Worm (Caenorhabditis elegans) whole organism, L4 larva: ENCODE data around the gene R09H3.2.

Source experiments
- F10B5.3 ChIP-seq: sonication (generic microtip); optimal IDR thresholded peaks from 2 replicates; lab custom pipeline; 2016; ENCODE audit warnings: mild to moderate bottlenecking, missing genetic modification characterization, missing compliant biosample characterization
- F49E8.2 ChIP-seq: sonication (generic microtip); optimal IDR thresholded peaks from 2 replicates; lab custom pipeline; 2016; ENCODE audit warnings: missing compliant biosample characterization, mild to moderate bottlenecking, missing genetic modification characterization, borderline replicate concordance
- R02D3.7 ChIP-seq: fragments of 150-350 bp; sonication (generic microtip); optimal IDR thresholded peaks from 3 replicates; lab custom pipeline; 2014; ENCODE audit warnings: missing biosample characterization, missing genetic modification characterization
- T26A8.4 ChIP-seq: fragments of 200-800 bp; sonication (Bioruptor generic); IDR thresholded peaks from 2 replicates; pipeline ENCODE4 v1.3.6; 2022; ENCODE audit warnings: missing genetic modification characterization, missing compliant biosample characterization
- Y48G9A.11 ChIP-seq: fragments of 200-800 bp; sonication (Bioruptor generic); IDR thresholded peaks from 2 replicates; pipeline ENCODE4 v1.3.6; 2022; ENCODE audit warnings: missing genetic modification reagents, missing genetic modification characterization, missing compliant biosample characterization
- ZK546.5 ChIP-seq, 2 experiments: sonication (generic microtip); optimal IDR thresholded peaks; 2 replicates each; lab custom pipeline; 2017; ENCODE audit warnings: missing biosample characterization in 2 of 2, missing genetic modification characterization in 2 of 2
- aha-1 ChIP-seq: fragments of 150-350 bp; peaks from one replicate; lab custom pipeline; 2014; ENCODE audit warnings: missing biosample characterization, missing genetic modification characterization
- arid-1 ChIP-seq: fragments of 200-800 bp; sonication (Bioruptor generic); conservative IDR thresholded peaks from 2 replicates; pipeline ENCODE4 v1.3.6; 2022; ENCODE audit warnings: missing genetic modification reagents, missing genetic modification characterization, missing compliant biosample characterization
- ceh-44 ChIP-seq: fragments of 200-800 bp; sonication (Bioruptor generic); IDR thresholded peaks from 2 replicates; pipeline ENCODE4 v1.3.6; 2022; ENCODE audit warnings: missing genetic modification reagents, missing genetic modification characterization, missing compliant biosample characterization
- ceh-62 ChIP-seq: sonication (generic microtip); optimal IDR thresholded peaks from 2 replicates; lab custom pipeline; 2017; ENCODE audit warnings: missing biosample characterization, missing genetic modification characterization
- daf-12 ChIP-seq: fragments of 150-350 bp; optimal IDR thresholded peaks from 2 replicates; lab custom pipeline; 2014; ENCODE audit warnings: missing biosample characterization, missing genetic modification reagents, missing genetic modification characterization
- dmd-6 ChIP-seq: fragments of 200-800 bp; sonication (Bioruptor generic); IDR thresholded peaks from 2 replicates; pipeline ENCODE4 v1.3.6; 2022; ENCODE audit warnings: missing genetic modification reagents, missing genetic modification characterization, missing compliant biosample characterization
- dmd-8 ChIP-seq: fragments of 200-800 bp; sonication (Bioruptor generic); IDR thresholded peaks from 2 replicates; pipeline ENCODE4 v1.3.6; 2022; ENCODE audit warnings: missing genetic modification characterization, missing compliant biosample characterization
- dpl-1 ChIP-seq: fragments of 150-350 bp; optimal IDR thresholded peaks from 2 replicates; lab custom pipeline; 2014; ENCODE audit warnings: missing biosample characterization, missing genetic modification reagents, missing genetic modification characterization
- duxl-1 ChIP-seq: sonication (generic microtip); optimal IDR thresholded peaks from 2 replicates; lab custom pipeline; 2016; ENCODE audit warnings: mild to moderate bottlenecking, missing genetic modification characterization, moderate library complexity, missing compliant biosample characterization; ENCODE audit not compliant: poor library complexity
- dve-1 ChIP-seq: sonication (generic microtip); optimal IDR thresholded peaks from 2 replicates; lab custom pipeline; 2017; ENCODE audit warnings: antibody characterized with exemption, mild to moderate bottlenecking, missing genetic modification characterization, missing compliant biosample characterization; ENCODE audit not compliant: insufficient read depth
- egl-27 ChIP-seq: sonication (generic microtip); optimal IDR thresholded peaks from 3 replicates; lab custom pipeline; 2017; ENCODE audit warnings: missing biosample characterization, missing genetic modification reagents, missing genetic modification characterization
- egl-43 ChIP-seq: fragments of 200-800 bp; sonication (Bioruptor generic); IDR thresholded peaks from 2 replicates; pipeline ENCODE4 v1.3.6; 2022; ENCODE audit warnings: missing genetic modification reagents, missing genetic modification characterization, missing compliant biosample characterization
- fkh-10 ChIP-seq: fragments of 150-350 bp; optimal IDR thresholded peaks from 2 replicates; lab custom pipeline; 2014; ENCODE audit warnings: missing biosample characterization, missing genetic modification reagents, missing genetic modification characterization
- hlh-30 ChIP-seq: sonication (generic microtip); optimal IDR thresholded peaks from 2 replicates; lab custom pipeline; 2017; ENCODE audit warnings: antibody characterized with exemption, mild to moderate bottlenecking, missing genetic modification characterization, missing compliant biosample characterization; ENCODE audit not compliant: insufficient read depth
- hmg-1.1 ChIP-seq: fragments of 200-800 bp; sonication (Bioruptor generic); IDR thresholded peaks from 2 replicates; pipeline ENCODE4 v1.3.6; 2022; ENCODE audit warnings: missing genetic modification reagents, missing genetic modification characterization, missing compliant biosample characterization
- lin-1 ChIP-seq: fragments of 200-800 bp; sonication (Bioruptor generic); IDR thresholded peaks from 2 replicates; pipeline ENCODE4 v1.3.6; 2022; ENCODE audit warnings: missing genetic modification reagents, missing genetic modification characterization, missing compliant biosample characterization
- lin-13 ChIP-seq: fragments of 150-350 bp; optimal IDR thresholded peaks from 2 replicates; lab custom pipeline; 2014; ENCODE audit warnings: missing biosample characterization, missing genetic modification reagents, missing genetic modification characterization
- lin-38 ChIP-seq: fragments of 200-800 bp; sonication (Bioruptor generic); IDR thresholded peaks from 2 replicates; pipeline ENCODE4 v1.3.6; 2022; ENCODE audit warnings: missing genetic modification reagents, missing genetic modification characterization, missing compliant biosample characterization
- lin-39 ChIP-seq: fragments of 150-350 bp; optimal IDR thresholded peaks from 2 replicates; lab custom pipeline; 2014; ENCODE audit warnings: missing biosample characterization, missing genetic modification reagents, missing genetic modification characterization
- madf-5 ChIP-seq, 2 experiments: fragments of 200-800 bp; sonication (Bioruptor generic); IDR thresholded peaks; 2 replicates each; pipeline ENCODE4 v1.3.6; 2022; ENCODE audit warnings: missing compliant biosample characterization in 2 of 2, missing genetic modification characterization in 2 of 2
- mep-1 ChIP-seq: fragments of 150-350 bp; sonication (generic microtip); optimal IDR thresholded peaks from 3 replicates; lab custom pipeline; 2014; ENCODE audit warnings: missing biosample characterization, missing genetic modification characterization
- mes-2 ChIP-seq: sonication (generic microtip); optimal IDR thresholded peaks from 2 replicates; lab custom pipeline; 2016; ENCODE audit warnings: missing genotype, mild to moderate bottlenecking, missing genetic modification characterization, missing compliant biosample characterization; ENCODE audit not compliant: poor library complexity, severe bottlenecking
- nhr-10 ChIP-seq: fragments of 150-350 bp; optimal IDR thresholded peaks from 2 replicates; lab custom pipeline; 2014; ENCODE audit warnings: missing biosample characterization, missing genetic modification characterization
- nhr-102 ChIP-seq: sonication (generic microtip); optimal IDR thresholded peaks from 2 replicates; lab custom pipeline; 2016; ENCODE audit warnings: mild to moderate bottlenecking, missing genetic modification characterization, moderate library complexity, missing compliant biosample characterization
- nhr-11 ChIP-seq: fragments of 150-350 bp; optimal IDR thresholded peaks from 2 replicates; lab custom pipeline; 2014; ENCODE audit warnings: missing biosample characterization, missing genetic modification characterization
- nhr-111 ChIP-seq: fragments of 200-800 bp; sonication (Bioruptor generic); optimal IDR thresholded peaks from 2 replicates; lab custom pipeline; 2018; ENCODE audit warnings: mild to moderate bottlenecking, missing genetic modification characterization, missing compliant biosample characterization
- nhr-25 ChIP-seq: sonication (generic microtip); optimal IDR thresholded peaks from 2 replicates; lab custom pipeline; 2017; ENCODE audit warnings: missing genetic modification characterization, mild to moderate bottlenecking, missing compliant biosample characterization, antibody characterized with exemption, moderate library complexity, borderline replicate concordance; ENCODE audit not compliant: insufficient read depth
- nhr-28 ChIP-seq: fragments of 150-350 bp; optimal IDR thresholded peaks from 2 replicates; lab custom pipeline; 2014; ENCODE audit warnings: missing biosample characterization, missing genetic modification characterization
- nhr-42 ChIP-seq: fragments of 200-800 bp; sonication (Bioruptor generic); IDR thresholded peaks from 2 replicates; pipeline ENCODE4 v1.3.6; 2022; ENCODE audit warnings: missing genetic modification characterization, missing compliant biosample characterization
- nhr-76 ChIP-seq: fragments of 150-350 bp; optimal IDR thresholded peaks from 2 replicates; lab custom pipeline; 2014; ENCODE audit warnings: missing biosample characterization, missing genetic modification characterization
- nhr-77 ChIP-seq: fragments of 150-350 bp; optimal IDR thresholded peaks from 2 replicates; lab custom pipeline; 2014; ENCODE audit warnings: missing biosample characterization, missing genetic modification characterization
- pha-4 ChIP-seq, 2 experiments: fragments of 150-350 bp in 1 of 2; fragments of 200-800 bp in 1 of 2; sonication (Bioruptor generic) in 1 of 2; IDR thresholded peaks in 1 of 2; optimal IDR thresholded peaks in 1 of 2; 2 replicates each; pipeline versions ENCODE4 v1.3.6 to Lab custom; 2014 to 2022; ENCODE audit warnings: missing genetic modification characterization in 2 of 2, missing genetic modification reagents in 2 of 2, missing biosample characterization in 1 of 2, missing compliant biosample characterization in 1 of 2
- saeg-2 ChIP-seq: fragments of 200-800 bp; sonication (Bioruptor generic); IDR thresholded peaks from 2 replicates; pipeline ENCODE4 v1.3.6; 2022; ENCODE audit warnings: missing genetic modification reagents, missing genetic modification characterization, missing compliant biosample characterization
- sdz-12 ChIP-seq: fragments of 200-800 bp; sonication (Bioruptor generic); optimal IDR thresholded peaks from 2 replicates; lab custom pipeline; 2018; ENCODE audit warnings: mild to moderate bottlenecking, missing genetic modification characterization, missing compliant biosample characterization
- set-16 ChIP-seq: fragments of 200-800 bp; sonication (Bioruptor generic); IDR thresholded peaks from 2 replicates; pipeline ENCODE4 v1.3.6; 2022; ENCODE audit warnings: missing genetic modification reagents, missing genetic modification characterization, missing compliant biosample characterization
- snpc-4 ChIP-seq: fragments of 150-350 bp; optimal IDR thresholded peaks from 2 replicates; lab custom pipeline; 2014; ENCODE audit warnings: missing biosample characterization, missing genetic modification characterization
- spr-1 ChIP-seq: sonication (generic microtip); optimal IDR thresholded peaks from 2 replicates; lab custom pipeline; 2016; ENCODE audit warnings: mild to moderate bottlenecking, missing genetic modification characterization, missing compliant biosample characterization
- spr-3 ChIP-seq: fragments of 200-800 bp; sonication (Bioruptor generic); optimal IDR thresholded peaks from 2 replicates; lab custom pipeline; 2018; ENCODE audit warnings: mild to moderate bottlenecking, missing genetic modification characterization, missing compliant biosample characterization
- tra-1 ChIP-seq: fragments of 200-800 bp; sonication (Bioruptor generic); IDR thresholded peaks from 2 replicates; pipeline ENCODE4 v1.3.6; 2022; ENCODE audit warnings: missing genetic modification reagents, missing genetic modification characterization, missing compliant biosample characterization
- unc-130 ChIP-seq: sonication (generic microtip); optimal IDR thresholded peaks from 2 replicates; lab custom pipeline; 2016; ENCODE audit warnings: missing genetic modification reagents, missing genetic modification characterization, missing compliant biosample characterization
- vab-7 ChIP-seq: fragments of 200-800 bp; sonication (Bioruptor generic); IDR thresholded peaks from 2 replicates; pipeline ENCODE4 v1.3.6; 2022; ENCODE audit warnings: missing genetic modification reagents, missing genetic modification characterization, missing compliant biosample characterization
- zag-1 ChIP-seq: fragments of 150-350 bp; optimal IDR thresholded peaks from 2 replicates; lab custom pipeline; 2014; ENCODE audit warnings: missing biosample characterization, missing genetic modification characterization
- zfp-2 ChIP-seq: sonication (generic microtip); optimal IDR thresholded peaks from 2 replicates; lab custom pipeline; 2016; ENCODE audit warnings: mild to moderate bottlenecking, missing genetic modification characterization, missing compliant biosample characterization
- zip-2 ChIP-seq: fragments of 150-350 bp; optimal IDR thresholded peaks from 2 replicates; lab custom pipeline; 2014; ENCODE audit warnings: missing biosample characterization, missing genetic modification characterization
- ztf-7 ChIP-seq: fragments of 150-350 bp; optimal IDR thresholded peaks from 2 replicates; lab custom pipeline; 2014; ENCODE audit warnings: missing biosample characterization, missing genetic modification characterization

The R09H3.2 gene

ce11 chrX:1627013-1627412 is 37.8 kb downstream of the R09H3.2 start (continued):
- peak; percentile 53 for TF ChIP-seq nhr-25 (tag; lab: Kevin White, UChicago)
- TF ChIP-seq nhr-102: peak; percentile 99
- TF ChIP-seq egl-43 (GFP tag; lab: Robert Waterston, UW): peak; percentile 98
- peak; percentile 95 for TF ChIP-seq fkh-10 (GFP tag; lab: Kevin White, UChicago)
- TF ChIP-seq snpc-4 (tag; lab: Kevin White, UChicago): peak; percentile 36
- peak; percentile 95 for TF ChIP-seq zip-2
- peak; percentile 95 for TF ChIP-seq dmd-6 (GFP tag; lab: Robert Waterston, UW)
- TF ChIP-seq hmg-1.1 (GFP tag; lab: Robert Waterston, UW): peak; percentile 100
- TF ChIP-seq sdz-12 (GFP tag; lab: Kevin White, UChicago): peak; percentile 8
- no peak for TF ChIP-seq dmd-8 (GFP tag; lab: Robert Waterston, UW)
- peak; percentile 96 for TF ChIP-seq spr-1 (tag; lab: Kevin White, UChicago)
- peak; percentile 96 for TF ChIP-seq vab-7 (GFP tag; lab: Robert Waterston, UW)
- no peak for TF ChIP-seq unc-130
- no peak for TF ChIP-seq nhr-111
- peak; percentile 94 for TF ChIP-seq pha-4 (GFP tag; IDR thresholded peaks at IDR 0.05; lab: Robert Waterston, UW)
- TF ChIP-seq pha-4 (tag; optimal IDR thresholded peaks at IDR 0.05; lab: Kevin White, UChicago): peak; percentile 85
- peak; percentile 95 for TF ChIP-seq F10B5.3 (tag; lab: Kevin White, UChicago)
- peak; percentile 62 for TF ChIP-seq lin-1 (GFP tag; lab: Robert Waterston, UW)
- peak; percentile 99 for TF ChIP-seq nhr-77
- TF ChIP-seq ceh-44 (GFP tag; lab: Robert Waterston, UW): no peak
- TF ChIP-seq ztf-7 (tag; lab: Kevin White, UChicago): peak; percentile 89
- TF ChIP-seq zfp-2 (tag; lab: Kevin White, UChicago): peak; percentile 86
- TF ChIP-seq nhr-11 (tag; lab: Kevin White, UChicago): peak; percentile 95
- TF ChIP-seq dpl-1 (GFP tag; lab: Kevin White, UChicago): peak; percentile 66
- peak; percentile 99 for TF ChIP-seq T26A8.4 (GFP tag; lab: Robert Waterston, UW)
- peak; percentile 92 for TF ChIP-seq hlh-30 (tag; lab: Kevin White, UChicago)
- TF ChIP-seq R02D3.7 (tag; lab: Kevin White, UChicago): no peak
- TF ChIP-seq set-16 (GFP tag; lab: Robert Waterston, UW): no peak
- peak; percentile 99 for TF ChIP-seq dve-1 (tag; lab: Kevin White, UChicago)
- peak; percentile 83 for TF ChIP-seq arid-1 (GFP tag; lab: Robert Waterston, UW)
- peak; percentile 97 for TF ChIP-seq nhr-10
- peak; percentile 98 for TF ChIP-seq aha-1 (tag; lab: Kevin White, UChicago)
- peak; percentile 96 for TF ChIP-seq spr-3
- peak; percentile 97 for TF ChIP-seq lin-13
- TF ChIP-seq F49E8.2 (tag; lab: Kevin White, UChicago): no peak
- TF ChIP-seq ceh-62 (tag; lab: Kevin White, UChicago): no peak
- peak; percentile 78 for TF ChIP-seq nhr-76
- TF ChIP-seq zag-1 (tag; lab: Kevin White, UChicago): peak; percentile 90
- TF ChIP-seq saeg-2 (GFP tag; lab: Robert Waterston, UW): peak; percentile 95
- TF ChIP-seq lin-39 (tag; lab: Kevin White, UChicago): no peak
- TF ChIP-seq egl-27 (tag; lab: Kevin White, UChicago): peak; percentile 56
- TF ChIP-seq duxl-1 (tag; lab: Kevin White, UChicago): peak; percentile 99
- TF ChIP-seq ZK546.5 (tag; optimal IDR thresholded peaks at IDR 0.05; lab: Kevin White, UChicago): peak; percentile 22 to 66
- peak; percentile 98 for TF ChIP-seq mes-2 (tag; lab: Kevin White, UChicago)
- TF ChIP-seq daf-12 (tag; lab: Kevin White, UChicago): no peak
- TF ChIP-seq nhr-28 (tag; lab: Kevin White, UChicago): peak; percentile 93
- peak; percentile 76 to 89 for TF ChIP-seq madf-5 (GFP tag; IDR thresholded peaks at IDR 0.05; lab: Robert Waterston, UW)
- TF ChIP-seq Y48G9A.11 (GFP tag; lab: Robert Waterston, UW): no peak
- TF ChIP-seq mep-1 (tag; lab: Kevin White, UChicago): peak; percentile 99
- peak; percentile 99 for TF ChIP-seq nhr-42 (GFP tag; lab: Robert Waterston, UW)
- peak; percentile 85 for TF ChIP-seq lin-38 (GFP tag; lab: Robert Waterston, UW)
- peak; percentile 97 for TF ChIP-seq tra-1 (GFP tag; lab: Robert Waterston, UW)
